Worm (Caenorhabditis elegans): ENCODE measurements around the gene prp-18.

prp-18 gene

ce11 chrIV:9884257-9884656 lies at the start of gene prp-18, which contains the start of gene mccc-1:
Gene prp-18 (minus strand): TSS chrIV:9884383.
Gene mccc-1 (plus strand): TSS chrIV:9884570.
- TF ChIP-seq nhr-111 (GFP tag; optimal IDR thresholded peaks at IDR 0.05) (no peak), unc-130 (GFP tag; optimal IDR thresholded peaks at IDR 0.05) (peak; percentile 64), mes-2 (tag; optimal IDR thresholded peaks at IDR 0.05; ENCODE audit: poor library complexity, severe bottlenecking) (peak; percentile 72), ZK546.5 (tag; optimal IDR thresholded peaks at IDR 0.05) (no peak), nhr-28 (tag; optimal IDR thresholded peaks at IDR 0.05) (peak; percentile 4), vab-7 (GFP tag; IDR thresholded peaks at IDR 0.05) (no peak), madf-5 (GFP tag; IDR thresholded peaks at IDR 0.05) (0 out of 4 replicates have a peak, but pooled peaks of 1 of the 2 experiments have one; percentile 14), lir-3 (tag; optimal IDR thresholded peaks at IDR 0.05) (no peak), dpl-1 (GFP tag; optimal IDR thresholded peaks at IDR 0.05) (peak; percentile 61), nhr-6 (tag; optimal IDR thresholded peaks at IDR 0.05) (peak; percentile 57), nhr-77 (tag; optimal IDR thresholded peaks at IDR 0.05) (peak; percentile 34), snpc-1.2 (GFP tag; IDR thresholded peaks at IDR 0.05) (0 out of 2 replicates have a peak, but pooled peaks have one; percentile 24), lin-38 (GFP tag; IDR thresholded peaks at IDR 0.05) (peak; percentile 94), hlh-11 (tag; optimal IDR thresholded peaks at IDR 0.05) (peak; percentile 3), T20F7.1 (GFP tag; optimal IDR thresholded peaks at IDR 0.05) (peak; percentile 48), jun-1 (tag; optimal IDR thresholded peaks at IDR 0.05) (no peak)

DNA sequence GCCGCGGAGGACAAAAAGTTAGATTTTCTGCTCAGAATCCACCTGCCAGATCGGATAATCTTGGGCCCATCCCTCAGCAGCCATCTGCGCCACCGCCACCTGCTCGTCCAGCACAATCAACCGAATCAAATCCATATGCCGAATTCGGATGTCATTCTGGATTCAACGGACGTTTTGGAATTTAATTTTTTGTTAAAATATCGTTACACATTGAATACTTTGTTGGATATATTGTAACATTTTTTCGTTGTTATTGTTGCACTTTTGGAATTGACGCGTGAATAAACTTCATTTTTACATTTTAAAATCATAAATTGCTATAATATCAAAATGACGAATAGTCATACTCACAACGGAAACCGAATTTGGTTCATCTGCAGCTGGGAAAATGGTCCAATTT lies 49.4 kb upstream of the prp-18 start, which contains the start of gene spe-29:
Gene spe-29 (plus strand): TSS at position 301 of the 400 bp plus-strand sequence.
- TF ChIP-seq spr-1 (tag; optimal IDR thresholded peaks at IDR 0.05) (no peak), set-16 (GFP tag; IDR thresholded peaks at IDR 0.05) (0 out of 2 replicates have a peak, but pooled peaks have one; percentile 18)

DNA sequence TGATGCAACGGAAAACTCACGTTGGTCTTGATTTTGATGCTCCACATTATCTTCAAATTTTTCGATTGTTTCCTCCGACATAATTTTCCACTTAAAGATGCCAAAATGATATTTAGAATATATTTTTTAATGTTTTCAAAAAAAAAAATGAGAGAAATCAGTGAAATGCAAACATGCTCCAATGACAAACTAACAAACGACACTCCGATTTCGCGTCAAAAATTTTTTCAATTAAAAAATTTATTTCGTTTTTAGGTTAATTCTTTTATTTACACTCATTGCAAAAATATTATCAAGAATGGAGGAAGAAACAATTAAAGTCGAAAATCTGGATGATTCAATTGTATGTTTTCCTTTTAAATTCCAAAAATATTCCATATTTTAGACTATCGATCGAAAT lies 47.9 kb upstream of the prp-18 start, which contains the start of the genes trmt-10A and F25H8.2:
Gene trmt-10A (minus strand): TSS at position 159 of the 400 bp plus-strand sequence.
Gene F25H8.2 (plus strand): TSS at position 181 of the 400 bp plus-strand sequence.
- TF ChIP-seq ces-1 (GFP tag; optimal IDR thresholded peaks at IDR 0.05): no peak
- peak; percentile 44 for TF ChIP-seq dpl-1 (GFP tag; optimal IDR thresholded peaks at IDR 0.05)
- TF ChIP-seq aha-1 (tag): peak; percentile 30
- TF ChIP-seq T20F7.1 (GFP tag; optimal IDR thresholded peaks at IDR 0.05): peak; percentile 90
- TF ChIP-seq nhr-77 (tag; optimal IDR thresholded peaks at IDR 0.05): peak; percentile 65
- TF ChIP-seq rbr-2 (tag; optimal IDR thresholded peaks at IDR 0.05): peak; percentile 28
- TF ChIP-seq unc-62 (GFP tag; optimal IDR thresholded peaks at IDR 0.05 in 1 of 2): no peak
- TF ChIP-seq unc-62 (tag; optimal IDR thresholded peaks at IDR 0.05): no peak
- TF ChIP-seq skn-1 (tag; optimal IDR thresholded peaks at IDR 0.05): no peak
- TF ChIP-seq tag-97 (GFP tag; IDR thresholded peaks at IDR 0.05): no peak
- TF ChIP-seq Y75B8A.6 (GFP tag; IDR thresholded peaks at IDR 0.05): no peak
- peak; percentile 89 for TF ChIP-seq lin-38 (GFP tag; IDR thresholded peaks at IDR 0.05)
- peak; percentile 7 for TF ChIP-seq dve-1 (tag; optimal IDR thresholded peaks at IDR 0.05; ENCODE audit: insufficient read depth)
- peak; percentile 16 for TF ChIP-seq nhr-6 (tag; optimal IDR thresholded peaks at IDR 0.05)
- peak; percentile 18 for TF ChIP-seq nhr-28 (tag; optimal IDR thresholded peaks at IDR 0.05)

- TF ChIP-seq madf-5 (GFP tag; IDR thresholded peaks at IDR 0.05) (no peak), nhr-77 (tag; optimal IDR thresholded peaks at IDR 0.05) (no peak), ceh-62 (tag; optimal IDR thresholded peaks at IDR 0.05) (no peak), ceh-20 (GFP tag; IDR thresholded peaks at IDR 0.05) (no peak), daf-8 (GFP tag; IDR thresholded peaks at IDR 0.05) (no peak), unc-130 (GFP tag; optimal IDR thresholded peaks at IDR 0.05) (no peak), hmg-1.1 (GFP tag; IDR thresholded peaks at IDR 0.05) (no peak), tra-1 (GFP tag; IDR thresholded peaks at IDR 0.05) (no peak), ama-1 (optimal IDR thresholded peaks at IDR 0.05) (no peak), sdz-12 (GFP tag; optimal IDR thresholded peaks at IDR 0.05) (no peak), daf-16 (GFP tag; optimal IDR thresholded peaks at IDR 0.05) (peak in 1 of 2 experiments; percentile 90), daf-16 (tag; optimal IDR thresholded peaks at IDR 0.05) (no peak), ctbp-1 (GFP tag; IDR thresholded peaks at IDR 0.05) (no peak), lir-3 (tag; optimal IDR thresholded peaks at IDR 0.05) (no peak), unc-62 (GFP tag; optimal IDR thresholded peaks at IDR 0.05 in 1 of 2) (peak in 1 of 2 experiments; percentile 91), unc-62 (tag; optimal IDR thresholded peaks at IDR 0.05) (no peak), T26A8.4 (GFP tag; IDR thresholded peaks at IDR 0.05) (no peak), Y105C5A.15 (GFP tag; IDR thresholded peaks at IDR 0.05) (no peak), zfp-2 (tag; optimal IDR thresholded peaks at IDR 0.05) (no peak), F49E8.2 (tag; optimal IDR thresholded peaks at IDR 0.05; ENCODE audit: borderline replicate concordance) (no peak), nhr-28 (tag; optimal IDR thresholded peaks at IDR 0.05) (no peak), Y5F2A.4 (GFP tag; optimal IDR thresholded peaks at IDR 0.05) (no peak), zip-2 (tag; optimal IDR thresholded peaks at IDR 0.05) (no peak), zip-11 (GFP tag; IDR thresholded peaks at IDR 0.05) (no peak)
Observed at ce11 chrIV:9928180-9928896, 44.2 kb upstream of the prp-18 start, which contains the start of gene dur-1. Gene dur-1 (minus strand): TSS chrIV:9928230.
